Worm (Caenorhabditis elegans) whole organism, dauer: ENCODE measurements around the gene H06H21.11.

Experiments used
- unc-62 ChIP-seq: sonication (generic microtip); optimal IDR thresholded peaks from 2 replicates; lab custom pipeline; 2017; ENCODE audit warnings: missing biosample characterization, missing genetic modification reagents, missing genetic modification characterization

The H06H21.11 gene

ce11 chrIV:4795111-4795510 lies 12.0 kb downstream of the H06H21.11 start:
- no peak for TF ChIP-seq unc-62 (GFP tag; lab: Kevin White, UChicago)

ce11 chrIV:4789445-4789844 lies 17.7 kb downstream of the H06H21.11 start, which contains the start of gene R11E3.1:
TSS of gene R11E3.1 (plus strand) at chrIV:4789745.
- no peak for TF ChIP-seq unc-62 (GFP tag; lab: Kevin White, UChicago)

- no peak for TF ChIP-seq unc-62 (GFP tag; lab: Kevin White, UChicago)
These were observed 18.8 kb downstream of the H06H21.11 start, which contains the start of gene nhr-104 for ce11 chrIV:4788332-4788731. TSS of gene nhr-104 (minus strand) at chrIV:4788692.

- no peak for TF ChIP-seq unc-62 (GFP tag; lab: Kevin White, UChicago)
These were observed 26.0 kb downstream of the H06H21.11 start for ce11 chrIV:4781123-4781522.

- TF ChIP-seq unc-62 (GFP tag; lab: Kevin White, UChicago) = no peak
These were observed 27.0 kb downstream of the H06H21.11 start, which contains the start of gene set-15 for ce11 chrIV:4780129-4780528. TSS of gene set-15 (minus strand) at chrIV:4780229.

ce11 chrIV:4776501-4776900 lies 30.6 kb downstream of the H06H21.11 start:
- no peak for TF ChIP-seq unc-62 (GFP tag; lab: Kevin White, UChicago)

- no peak for TF ChIP-seq unc-62 (GFP tag; lab: Kevin White, UChicago)
These were observed 31.1 kb downstream of the H06H21.11 start, which contains the start of gene R11E3.19 for ce11 chrIV:4776001-4776400. TSS of gene R11E3.19 (minus strand) at chrIV:4776101.

- TF ChIP-seq unc-62 (GFP tag; lab: Kevin White, UChicago) = no peak
These were observed 35.3 kb downstream of the H06H21.11 start, which contains the start of gene R11E3.2 for ce11 chrIV:4771792-4772191. TSS of gene R11E3.2 (plus strand) at chrIV:4772092.

- no peak for TF ChIP-seq unc-62 (GFP tag; lab: Kevin White, UChicago)
These were observed 42.7 kb downstream of the H06H21.11 start, which contains the start of gene npp-26 for ce11 chrIV:4764422-4764821. TSS of gene npp-26 (plus strand) at chrIV:4764722.

ce11 chrIV:4763844-4764243 lies 43.3 kb downstream of the H06H21.11 start, which contains the start of gene Y17G9B.2:
TSS of gene Y17G9B.2 (plus strand) at chrIV:4764144.
- TF ChIP-seq unc-62 (GFP tag; lab: Kevin White, UChicago) = no peak

- TF ChIP-seq unc-62 (GFP tag; lab: Kevin White, UChicago) = no peak
These were observed 46.6 kb downstream of the H06H21.11 start, which contains the start of the genes memi-1 and cyp-31A3 for ce11 chrIV:4760378-4761084. TSS of gene memi-1 (minus strand) at chrIV:4760428. TSS of gene cyp-31A3 (plus strand) at chrIV:4761049.

- no peak for TF ChIP-seq unc-62 (GFP tag; lab: Kevin White, UChicago)
These were observed 48.5 kb downstream of the H06H21.11 start, which contains the start of gene Y17G9B.8 for ce11 chrIV:4758659-4759058. TSS of gene Y17G9B.8 (minus strand) at chrIV:4758840.
